Worm (Caenorhabditis elegans): ENCODE results near the gene T09D3.3.

The T09D3.3 gene

DNA sequence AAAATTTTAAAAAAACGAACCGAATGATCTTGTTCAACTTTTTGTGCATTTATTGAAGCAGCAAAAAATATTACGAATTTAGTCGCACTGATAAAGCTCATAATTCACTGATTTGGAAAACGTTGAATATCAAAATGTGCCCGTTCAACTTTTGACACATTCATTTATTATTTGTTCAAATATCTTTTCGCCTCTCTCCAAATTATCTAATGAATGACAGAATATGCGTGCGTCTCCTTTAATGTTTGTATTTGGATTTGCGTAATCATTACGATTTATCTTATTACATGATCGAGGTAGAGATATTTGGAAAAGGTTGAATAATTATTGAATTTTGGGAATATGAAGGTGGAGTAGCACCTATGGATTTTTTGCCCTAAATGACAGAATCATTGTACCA, at the start of gene T09D3.3:
TSS of gene T09D3.3 (minus strand) at position 101 of the 400 bp plus-strand sequence.
- TF ChIP-seq him-1 (tag; optimal IDR thresholded peaks at IDR 0.05) (no peak), W03F9.2 (tag; optimal IDR thresholded peaks at IDR 0.05) (no peak), dao-5 (tag; optimal IDR thresholded peaks at IDR 0.05) (no peak)

DNA sequence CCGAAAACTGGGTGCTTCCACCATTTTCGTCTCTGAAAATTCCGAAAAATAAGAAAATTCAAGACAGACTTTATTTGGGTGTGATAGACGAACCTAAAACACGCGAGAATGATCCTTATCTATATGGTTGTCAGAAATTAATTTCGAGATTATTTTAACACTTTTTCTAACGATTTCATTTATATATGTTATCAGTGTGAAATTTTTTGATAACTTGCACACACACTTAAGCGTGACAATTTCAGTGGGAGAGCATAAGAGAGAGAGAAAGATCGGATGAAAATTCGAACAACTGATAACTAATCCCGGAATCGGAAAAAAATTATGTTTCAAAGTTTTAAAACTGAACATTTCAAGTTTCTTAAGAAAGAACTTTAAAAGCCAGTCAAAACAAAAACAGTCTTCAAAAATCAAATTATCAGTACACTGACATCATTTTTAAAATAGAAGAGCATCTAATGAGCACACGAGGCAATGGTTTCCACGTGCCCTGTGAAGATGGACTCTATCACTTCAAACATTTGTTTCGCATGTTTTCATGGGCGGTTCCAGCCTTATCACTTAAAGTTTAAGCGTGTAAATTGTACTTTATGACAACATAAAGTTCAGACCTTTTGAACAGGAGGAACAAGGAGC, 43.7 kb upstream of the T09D3.3 start, which contains the start of gene C35A11.4:
TSS of gene C35A11.4 (minus strand) at position 156 of the 636 bp plus-strand sequence.
- no peak for TF ChIP-seq him-1 (tag; optimal IDR thresholded peaks at IDR 0.05)
- no peak for TF ChIP-seq dao-5 (tag; optimal IDR thresholded peaks at IDR 0.05)
- no peak for TF ChIP-seq W03F9.2 (tag; optimal IDR thresholded peaks at IDR 0.05)

DNA sequence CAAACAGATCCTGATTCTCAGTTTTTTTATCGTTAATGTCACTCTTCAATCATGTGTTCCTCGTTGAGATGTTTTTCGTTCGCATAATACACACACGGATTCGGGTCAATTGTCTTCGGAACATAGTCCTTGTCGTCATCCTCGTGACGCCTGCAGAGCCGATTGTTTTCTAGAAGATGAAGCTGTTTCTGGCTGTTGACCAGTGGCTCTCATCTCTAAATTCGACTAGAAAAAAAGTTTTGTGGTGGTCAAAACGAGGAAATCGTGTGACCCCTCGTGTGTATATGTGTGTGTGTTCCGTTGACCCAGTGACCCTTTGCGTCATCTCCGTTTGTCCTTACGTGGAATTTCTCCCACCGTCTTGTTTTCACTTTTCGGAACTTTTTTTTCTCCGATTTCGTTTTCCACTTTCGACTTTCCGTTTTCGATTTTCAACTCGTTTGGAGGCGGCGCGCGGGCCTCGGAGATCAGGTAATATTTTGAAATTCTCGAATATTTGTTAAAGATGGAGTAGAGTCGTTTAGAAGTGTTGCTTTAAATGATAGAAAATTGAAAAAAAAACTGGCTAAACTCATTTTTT, 36.6 kb upstream of the T09D3.3 start, which contains the start of gene C35A11.2:
TSS of gene C35A11.2 (plus strand) at position 386 of the 580 bp plus-strand sequence.
- no peak for TF ChIP-seq W03F9.2 (tag; optimal IDR thresholded peaks at IDR 0.05)
- TF ChIP-seq him-1 (tag; optimal IDR thresholded peaks at IDR 0.05) = no peak
- no peak for TF ChIP-seq dao-5 (tag; optimal IDR thresholded peaks at IDR 0.05)

DNA sequence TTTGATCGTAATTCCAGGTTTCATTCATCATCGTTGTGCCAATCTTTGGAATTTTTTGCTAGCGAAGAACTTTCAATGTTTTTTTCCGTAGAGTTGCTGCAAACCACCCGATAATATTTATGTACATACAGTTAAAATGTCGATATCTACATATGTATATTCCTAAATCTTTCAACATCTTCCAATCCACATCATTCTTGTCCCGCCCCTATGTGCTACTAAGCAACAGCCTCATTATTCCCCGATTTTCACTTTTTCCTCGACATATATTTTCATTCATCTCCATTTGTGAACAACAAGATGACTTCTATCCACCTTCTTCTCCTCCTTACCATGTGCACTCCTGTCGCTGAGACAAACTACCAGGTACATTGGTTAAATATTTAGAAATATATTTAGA, 22.7 kb upstream of the T09D3.3 start, which contains the start of gene C35A11.3:
TSS of gene C35A11.3 (plus strand) at position 301 of the 400 bp plus-strand sequence.
- no peak for TF ChIP-seq dao-5 (tag; optimal IDR thresholded peaks at IDR 0.05)
- TF ChIP-seq W03F9.2 (tag; optimal IDR thresholded peaks at IDR 0.05) = no peak
- TF ChIP-seq him-1 (tag; optimal IDR thresholded peaks at IDR 0.05) = no peak

DNA sequence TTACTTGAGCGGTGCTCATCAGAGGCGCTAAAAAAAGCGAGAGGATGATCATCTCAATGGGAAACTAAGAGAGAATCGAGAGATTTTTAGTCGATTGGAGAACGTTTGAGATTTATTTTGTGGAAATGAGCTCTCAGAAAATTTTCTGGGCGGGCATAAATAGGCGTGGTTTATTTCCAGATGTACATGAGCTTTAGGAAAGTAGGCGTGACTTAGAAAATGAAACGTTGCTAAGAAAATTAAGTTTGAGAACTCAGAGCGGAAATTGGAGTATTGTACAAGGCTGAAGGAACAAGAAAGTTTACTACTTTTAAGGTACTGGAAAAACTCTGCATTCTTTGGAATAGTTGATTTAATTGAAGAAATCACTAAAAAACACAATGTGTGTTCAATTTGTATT, 19.4 kb upstream of the T09D3.3 start, which contains the start of gene T09D3.9:
TSS of gene T09D3.9 (minus strand) at position 101 of the 400 bp plus-strand sequence.
- TF ChIP-seq W03F9.2 (tag; optimal IDR thresholded peaks at IDR 0.05) (no peak), dao-5 (tag; optimal IDR thresholded peaks at IDR 0.05) (no peak), him-1 (tag; optimal IDR thresholded peaks at IDR 0.05) (no peak)

DNA sequence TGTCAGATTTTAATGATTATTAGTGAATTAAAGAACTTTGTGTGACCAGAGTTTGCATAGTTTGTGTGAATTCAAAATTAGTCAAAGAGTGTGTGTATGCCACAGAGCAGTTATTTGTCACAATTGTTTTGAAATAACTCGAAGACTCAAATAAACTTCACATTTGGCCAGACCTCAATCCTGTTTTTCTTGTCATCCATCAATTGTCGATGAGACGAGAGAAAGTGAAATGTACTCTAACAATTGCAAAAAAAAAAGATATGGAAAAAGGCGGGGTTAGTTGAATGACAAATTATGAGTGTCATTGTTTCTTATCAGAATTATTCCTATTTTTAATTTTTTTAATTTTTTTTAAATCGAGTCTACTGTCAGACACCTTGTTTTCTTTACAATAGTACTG, 15.5 kb upstream of the T09D3.3 start, which contains the start of gene T09D3.8:
TSS of gene T09D3.8 (plus strand) at position 301 of the 400 bp plus-strand sequence.
- no peak for TF ChIP-seq him-1 (tag; optimal IDR thresholded peaks at IDR 0.05)
- TF ChIP-seq W03F9.2 (tag; optimal IDR thresholded peaks at IDR 0.05) = no peak
- TF ChIP-seq dao-5 (tag; optimal IDR thresholded peaks at IDR 0.05) = no peak

DNA sequence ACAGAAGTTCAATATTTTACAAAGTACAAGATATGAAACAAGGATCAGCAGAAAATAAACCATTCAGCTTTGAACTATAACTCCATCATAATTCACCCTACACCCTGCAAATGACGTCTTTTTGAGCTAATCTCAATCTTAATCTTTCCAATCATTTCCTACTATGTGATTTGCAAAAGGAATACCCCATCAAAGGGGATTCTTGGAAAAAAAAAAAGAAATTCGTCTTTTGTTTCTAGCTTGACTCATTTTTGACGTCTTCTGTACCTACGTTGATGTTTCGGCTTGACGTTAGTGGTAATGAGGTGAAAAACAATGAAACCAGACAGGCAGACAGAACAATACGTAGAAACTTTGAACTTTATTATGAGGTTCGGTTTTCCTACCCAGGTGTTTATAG, 12.8 kb upstream of the T09D3.3 start:
- TF ChIP-seq W03F9.2 (tag; optimal IDR thresholded peaks at IDR 0.05) (no peak), dao-5 (tag; optimal IDR thresholded peaks at IDR 0.05) (no peak), him-1 (tag; optimal IDR thresholded peaks at IDR 0.05) (no peak)

DNA sequence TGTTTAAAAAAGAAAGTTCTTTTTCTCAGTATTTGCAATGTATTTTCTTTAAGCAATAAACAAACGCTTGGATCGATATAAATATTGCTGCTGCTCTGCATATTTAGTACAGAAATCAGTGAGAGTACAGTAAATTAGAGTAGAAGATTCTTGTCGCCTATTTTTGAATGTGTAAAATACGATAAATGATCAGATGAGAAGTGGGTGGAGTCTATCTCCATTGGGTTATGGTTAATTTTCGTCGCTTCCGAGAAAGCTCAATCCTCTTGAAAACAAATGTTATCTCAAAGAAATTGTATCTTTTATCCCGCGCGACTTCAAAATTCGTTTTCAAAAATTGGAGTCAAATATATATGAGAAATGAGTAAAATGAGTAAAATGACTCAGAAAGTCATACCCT, 9.4 kb upstream of the T09D3.3 start, which contains the start of gene nhr-216:
TSS of gene nhr-216 (minus strand) at position 101 of the 400 bp plus-strand sequence.
- no peak for TF ChIP-seq him-1 (tag; optimal IDR thresholded peaks at IDR 0.05)
- no peak for TF ChIP-seq dao-5 (tag; optimal IDR thresholded peaks at IDR 0.05)
- TF ChIP-seq W03F9.2 (tag; optimal IDR thresholded peaks at IDR 0.05) = no peak

DNA sequence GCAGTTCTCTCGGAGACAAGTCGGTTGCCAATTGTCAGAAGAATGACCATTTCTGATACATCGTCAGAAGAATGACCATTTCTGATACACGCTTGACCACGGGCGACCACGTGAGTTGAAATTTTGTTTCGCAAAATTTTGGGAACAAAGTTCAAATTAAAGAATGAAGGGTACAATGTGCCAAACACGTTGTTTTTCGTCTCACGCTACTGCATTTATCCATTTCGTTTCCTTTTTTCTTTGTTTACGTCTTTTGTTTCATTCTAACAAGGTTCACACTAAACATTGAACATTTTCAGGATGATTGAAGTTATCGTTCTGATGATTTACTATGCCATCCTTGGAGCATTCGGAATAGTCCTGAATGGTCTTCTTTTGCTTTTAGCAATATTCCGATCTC, 2.1 kb upstream of the T09D3.3 start, which contains the start of gene srd-9:
TSS of gene srd-9 (plus strand) at position 301 of the 400 bp plus-strand sequence.
- TF ChIP-seq W03F9.2 (tag; optimal IDR thresholded peaks at IDR 0.05) (no peak), him-1 (tag; optimal IDR thresholded peaks at IDR 0.05) (no peak), dao-5 (tag; optimal IDR thresholded peaks at IDR 0.05) (no peak)

DNA sequence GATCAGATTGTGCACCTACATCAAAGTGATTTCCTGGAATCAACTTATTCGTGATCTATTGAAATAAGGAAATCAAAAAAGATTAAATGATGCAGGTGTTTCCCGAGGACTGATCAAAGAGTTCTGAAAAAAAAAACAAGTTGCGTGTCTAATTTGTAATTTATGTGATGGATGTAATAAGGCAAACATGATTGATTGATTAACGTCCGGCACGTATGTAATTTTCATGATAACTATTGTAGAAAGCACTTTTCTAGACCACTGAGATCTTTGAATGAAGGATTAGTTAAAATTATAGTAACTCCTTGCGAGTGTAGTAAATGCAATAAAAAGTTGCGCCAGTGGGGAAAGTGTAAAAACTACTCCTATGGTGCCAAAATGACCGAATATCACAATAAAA, 4.0 kb downstream of the T09D3.3 start, which contains the start of gene srg-25:
TSS of gene srg-25 (minus strand) at position 101 of the 400 bp plus-strand sequence.
- no peak for TF ChIP-seq W03F9.2 (tag; optimal IDR thresholded peaks at IDR 0.05)
- no peak for TF ChIP-seq dao-5 (tag; optimal IDR thresholded peaks at IDR 0.05)
- no peak for TF ChIP-seq him-1 (tag; optimal IDR thresholded peaks at IDR 0.05)

DNA sequence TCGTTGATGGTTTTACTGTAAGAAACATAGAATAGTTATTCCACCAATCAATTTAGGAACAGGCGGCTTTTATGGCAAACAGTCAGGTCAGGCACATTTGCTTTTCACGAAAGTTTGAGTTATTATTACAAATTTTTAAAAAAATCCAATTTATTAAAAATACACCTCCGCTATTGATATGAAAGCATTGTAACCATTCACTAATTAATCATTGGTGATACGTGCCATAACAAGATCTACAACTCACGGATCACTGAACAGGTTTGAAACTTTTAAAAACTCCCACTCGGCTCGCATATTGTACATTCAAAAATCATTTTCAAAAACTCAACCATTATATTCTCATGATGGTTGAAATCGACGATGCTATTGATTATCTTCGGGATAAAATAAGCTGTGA, 9.9 kb downstream of the T09D3.3 start, which contains the start of gene srg-27:
TSS of gene srg-27 (plus strand) at position 301 of the 400 bp plus-strand sequence.
- TF ChIP-seq W03F9.2 (tag; optimal IDR thresholded peaks at IDR 0.05) = no peak
- TF ChIP-seq him-1 (tag; optimal IDR thresholded peaks at IDR 0.05) = no peak
- no peak for TF ChIP-seq dao-5 (tag; optimal IDR thresholded peaks at IDR 0.05)

DNA sequence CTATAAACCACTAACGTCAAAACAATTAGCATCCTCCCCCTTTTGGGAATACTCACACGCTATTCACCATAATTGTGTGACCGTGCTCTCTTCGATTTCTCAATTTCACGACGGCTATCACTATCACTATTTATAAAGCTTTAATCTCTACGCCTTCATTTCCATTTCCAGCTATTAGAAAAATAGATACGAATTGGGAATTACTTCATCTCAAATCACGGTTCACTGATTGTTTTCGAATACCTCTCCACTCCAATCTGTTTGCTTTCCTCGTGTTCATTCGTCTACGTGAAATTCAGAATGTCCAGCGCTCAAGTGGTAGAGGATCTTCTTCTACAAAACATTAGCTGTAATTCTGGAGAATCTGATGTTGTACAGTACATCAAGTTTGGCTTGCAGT, 12.5 kb downstream of the T09D3.3 start, which contains the start of gene srg-29:
TSS of gene srg-29 (plus strand) at position 301 of the 400 bp plus-strand sequence.
- no peak for TF ChIP-seq dao-5 (tag; optimal IDR thresholded peaks at IDR 0.05)
- TF ChIP-seq W03F9.2 (tag; optimal IDR thresholded peaks at IDR 0.05) = no peak
- TF ChIP-seq him-1 (tag; optimal IDR thresholded peaks at IDR 0.05) = no peak

DNA sequence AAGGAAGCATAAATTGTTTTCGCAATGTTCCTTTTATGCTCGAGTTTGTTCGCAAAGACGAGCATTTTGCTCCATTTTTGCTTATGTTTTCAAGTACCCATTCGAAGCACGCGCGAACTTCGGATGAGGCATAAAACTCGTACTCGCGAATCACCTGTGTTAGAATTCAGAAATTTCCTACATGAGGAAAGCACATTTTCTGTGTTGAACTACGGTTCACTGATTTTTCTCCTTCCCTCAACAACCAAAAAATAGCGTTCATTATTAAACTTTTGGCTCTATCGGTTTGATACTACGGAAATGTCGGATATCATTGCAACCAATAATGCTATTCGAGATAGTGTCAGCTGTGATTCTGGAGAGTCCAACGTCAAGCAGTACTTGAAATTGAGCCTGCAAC, 14.8 kb downstream of the T09D3.3 start, which contains the start of gene srg-28:
TSS of gene srg-28 (plus strand) at position 301 of the 400 bp plus-strand sequence.
- TF ChIP-seq dao-5 (tag; optimal IDR thresholded peaks at IDR 0.05) = no peak
- TF ChIP-seq him-1 (tag; optimal IDR thresholded peaks at IDR 0.05) = no peak
- TF ChIP-seq W03F9.2 (tag; optimal IDR thresholded peaks at IDR 0.05) = no peak

DNA sequence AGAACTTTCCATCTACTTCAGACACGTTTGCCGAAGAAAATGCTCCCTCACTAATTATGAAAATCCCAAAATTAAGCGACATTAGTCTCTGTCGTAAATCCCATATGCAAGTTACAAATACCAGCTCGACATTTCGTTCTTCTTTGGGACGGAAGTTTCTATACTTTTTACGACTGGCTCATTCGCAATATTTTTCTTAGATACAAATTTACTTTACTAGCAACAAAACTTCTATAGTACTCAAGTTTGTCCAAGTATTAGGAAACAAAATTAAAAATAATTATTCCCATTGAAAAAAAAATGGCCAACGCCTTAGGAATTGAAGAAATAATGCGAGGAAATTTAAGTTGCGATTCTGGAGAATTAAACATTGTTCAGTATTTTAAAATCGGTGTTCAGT, 18.4 kb downstream of the T09D3.3 start, which contains the start of gene srg-26:
TSS of gene srg-26 (plus strand) at position 301 of the 400 bp plus-strand sequence.
- TF ChIP-seq him-1 (tag; optimal IDR thresholded peaks at IDR 0.05) (no peak), dao-5 (tag; optimal IDR thresholded peaks at IDR 0.05) (no peak), W03F9.2 (tag; optimal IDR thresholded peaks at IDR 0.05) (no peak)
